Worm (Caenorhabditis elegans) whole organism, L2 larva: Measurements from ENCODE around the gene jip-1.
"Not testable (repeated sequence)": the region's sequence is repeated elsewhere in the genome, so short reads cannot be mapped to it uniquely, and the experiment has no call there.

Experiments used
- C34F6.9 ChIP-seq: fragments of 150-350 bp; optimal IDR thresholded peaks from 2 replicates; lab custom pipeline; 2014; ENCODE audit warnings: missing biosample characterization, missing genetic modification characterization
- F13H6.1 ChIP-seq: sonication (generic microtip); optimal IDR thresholded peaks from 2 replicates; lab custom pipeline; 2016; ENCODE audit warnings: missing genetic modification characterization, missing compliant biosample characterization
- R02D3.7 ChIP-seq: fragments of 150-350 bp; optimal IDR thresholded peaks from 2 replicates; lab custom pipeline; 2014; ENCODE audit warnings: missing biosample characterization, missing genetic modification characterization
- Y55F3AM.14 ChIP-seq: fragments of 200-800 bp; sonication (Bioruptor generic); optimal IDR thresholded peaks from 2 replicates; lab custom pipeline; 2018; ENCODE audit warnings: mild to moderate bottlenecking, missing genetic modification characterization, missing compliant biosample characterization
- ZK546.5 ChIP-seq: sonication (generic microtip); optimal IDR thresholded peaks from 2 replicates; lab custom pipeline; 2017; ENCODE audit warnings: missing biosample characterization, missing genetic modification characterization
- alr-1 ChIP-seq: fragments of 150-350 bp; optimal IDR thresholded peaks from 2 replicates; lab custom pipeline; 2014; ENCODE audit warnings: missing biosample characterization, missing genetic modification characterization
- aly-2 ChIP-seq: fragments of 150-350 bp; optimal IDR thresholded peaks from 2 replicates; lab custom pipeline; 2014; ENCODE audit warnings: missing biosample characterization, missing genetic modification characterization
- ama-1 ChIP-seq: fragments of 150-350 bp; optimal IDR thresholded peaks from 2 replicates; lab custom pipeline; 2018; ENCODE audit warnings: inconsistent platforms
- blmp-1 ChIP-seq: sonication (generic microtip); optimal IDR thresholded peaks from 2 replicates; lab custom pipeline; 2017; ENCODE audit warnings: missing genetic modification characterization, mild to moderate bottlenecking, missing compliant biosample characterization, antibody characterized with exemption, moderate library complexity; ENCODE audit not compliant: insufficient read depth
- ceh-16 ChIP-seq: fragments of 150-350 bp; optimal IDR thresholded peaks from 2 replicates; lab custom pipeline; 2014; ENCODE audit warnings: missing biosample characterization, missing genetic modification characterization
- egl-27 ChIP-seq: sonication (generic microtip); optimal IDR thresholded peaks from 3 replicates; lab custom pipeline; 2017; ENCODE audit warnings: missing biosample characterization, missing genetic modification reagents, missing genetic modification characterization
- elt-1 ChIP-seq: fragments of 150-350 bp; optimal IDR thresholded peaks from 2 replicates; lab custom pipeline; 2014; ENCODE audit warnings: missing biosample characterization, missing genetic modification characterization
- elt-3 ChIP-seq: sonication (generic microtip); optimal IDR thresholded peaks from 2 replicates; lab custom pipeline; 2017; ENCODE audit warnings: missing biosample characterization, missing genetic modification characterization
- gmeb-1 ChIP-seq: fragments of 150-350 bp; optimal IDR thresholded peaks from 2 replicates; lab custom pipeline; 2014; ENCODE audit warnings: missing biosample characterization, missing genetic modification characterization
- lsy-2 ChIP-seq, 2 experiments: fragments of 150-350 bp in 1 of 2; sonication (generic microtip) in 1 of 2; optimal IDR thresholded peaks; 2 replicates each; lab custom pipeline; 2014 to 2017; ENCODE audit warnings: missing biosample characterization in 2 of 2, missing genetic modification characterization in 2 of 2
- mab-5 ChIP-seq: fragments of 150-350 bp; optimal IDR thresholded peaks from 2 replicates; lab custom pipeline; 2014; ENCODE audit warnings: missing biosample characterization, missing genetic modification characterization
- mdl-1 ChIP-seq, 2 experiments: fragments of 150-350 bp in 1 of 2; sonication (generic microtip) in 1 of 2; optimal IDR thresholded peaks; 2 replicates each; lab custom pipeline; 2017; ENCODE audit warnings: missing biosample characterization in 2 of 2, missing genetic modification characterization in 2 of 2
- nhr-10 ChIP-seq: sonication (generic microtip); optimal IDR thresholded peaks from 2 replicates; lab custom pipeline; 2017; ENCODE audit warnings: missing biosample characterization, missing genetic modification characterization
- nhr-11 ChIP-seq: fragments of 150-350 bp; optimal IDR thresholded peaks from 2 replicates; lab custom pipeline; 2014; ENCODE audit warnings: missing biosample characterization, missing genetic modification characterization
- nhr-12 ChIP-seq: fragments of 150-350 bp; optimal IDR thresholded peaks from 2 replicates; lab custom pipeline; 2014; ENCODE audit warnings: missing biosample characterization, missing genetic modification characterization
- nhr-23 ChIP-seq: fragments of 150-350 bp; optimal IDR thresholded peaks from 2 replicates; lab custom pipeline; 2014; ENCODE audit warnings: missing biosample characterization, missing genetic modification reagents, missing genetic modification characterization
- nhr-237 ChIP-seq: fragments of 150-350 bp; optimal IDR thresholded peaks from 2 replicates; lab custom pipeline; 2014; ENCODE audit warnings: missing biosample characterization, missing genetic modification characterization
- nhr-25 ChIP-seq: fragments of 150-350 bp; sonication (generic microtip); optimal IDR thresholded peaks from 3 replicates; lab custom pipeline; 2014; ENCODE audit warnings: missing biosample characterization, missing genetic modification characterization
- nhr-6 ChIP-seq: fragments of 150-350 bp; optimal IDR thresholded peaks from 2 replicates; lab custom pipeline; 2014; ENCODE audit warnings: missing biosample characterization, missing genetic modification characterization
- nhr-77 ChIP-seq: fragments of 150-350 bp; optimal IDR thresholded peaks from 2 replicates; lab custom pipeline; 2014; ENCODE audit warnings: missing biosample characterization, missing genetic modification characterization
- peb-1 ChIP-seq: fragments of 150-350 bp; optimal IDR thresholded peaks from 2 replicates; lab custom pipeline; 2014; ENCODE audit warnings: missing biosample characterization, missing genetic modification characterization
- sem-4 ChIP-seq: fragments of 150-350 bp; optimal IDR thresholded peaks from 2 replicates; lab custom pipeline; 2014; ENCODE audit warnings: missing biosample characterization, missing genetic modification reagents, missing genetic modification characterization
- sma-3 ChIP-seq: sonication (generic microtip); optimal IDR thresholded peaks from 2 replicates; lab custom pipeline; 2016; ENCODE audit warnings: missing genetic modification reagents, missing genetic modification characterization, missing compliant biosample characterization
- sma-9 ChIP-seq, 2 experiments: fragments of 150-350 bp in 1 of 2; sonication (generic microtip) in 1 of 2; optimal IDR thresholded peaks; 2 replicates each; lab custom pipeline; 2014 to 2016; ENCODE audit warnings: missing genetic modification characterization in 2 of 2, mild to moderate bottlenecking in 1 of 2, missing biosample characterization in 1 of 2, missing compliant biosample characterization in 1 of 2, missing genetic modification reagents in 1 of 2, moderate library complexity in 1 of 2
- snpc-4 ChIP-seq: fragments of 150-350 bp; optimal IDR thresholded peaks from 2 replicates; lab custom pipeline; 2014; ENCODE audit warnings: missing biosample characterization, missing genetic modification characterization
- unc-39 ChIP-seq: fragments of 150-350 bp; optimal IDR thresholded peaks from 2 replicates; lab custom pipeline; 2014; ENCODE audit warnings: missing biosample characterization, missing genetic modification characterization
- unc-55 ChIP-seq: fragments of 150-350 bp; sonication (generic microtip); optimal IDR thresholded peaks from 3 replicates; lab custom pipeline; 2014; ENCODE audit warnings: missing biosample characterization, missing genetic modification reagents, missing genetic modification characterization
- unc-62 ChIP-seq: fragments of 150-350 bp; optimal IDR thresholded peaks from 2 replicates; lab custom pipeline; 2014; ENCODE audit warnings: missing biosample characterization, missing genetic modification reagents, missing genetic modification characterization
- zag-1 ChIP-seq: fragments of 150-350 bp; optimal IDR thresholded peaks from 2 replicates; lab custom pipeline; 2014; ENCODE audit warnings: missing biosample characterization, missing genetic modification characterization
- ztf-1 ChIP-seq: fragments of 200-800 bp; sonication (Bioruptor generic); conservative IDR thresholded peaks from 2 replicates; pipeline ENCODE4 v1.3.6; 2022; ENCODE audit warnings: missing genetic modification characterization, missing compliant biosample characterization
- ztf-11 ChIP-seq: sonication (generic microtip); optimal IDR thresholded peaks from 2 replicates; lab custom pipeline; 2017; ENCODE audit warnings: missing biosample characterization, missing genetic modification characterization
- ztf-4 ChIP-seq: fragments of 150-350 bp; optimal IDR thresholded peaks from 2 replicates; lab custom pipeline; 2014; ENCODE audit warnings: missing biosample characterization, missing genetic modification characterization

jip-1 gene

DNA sequence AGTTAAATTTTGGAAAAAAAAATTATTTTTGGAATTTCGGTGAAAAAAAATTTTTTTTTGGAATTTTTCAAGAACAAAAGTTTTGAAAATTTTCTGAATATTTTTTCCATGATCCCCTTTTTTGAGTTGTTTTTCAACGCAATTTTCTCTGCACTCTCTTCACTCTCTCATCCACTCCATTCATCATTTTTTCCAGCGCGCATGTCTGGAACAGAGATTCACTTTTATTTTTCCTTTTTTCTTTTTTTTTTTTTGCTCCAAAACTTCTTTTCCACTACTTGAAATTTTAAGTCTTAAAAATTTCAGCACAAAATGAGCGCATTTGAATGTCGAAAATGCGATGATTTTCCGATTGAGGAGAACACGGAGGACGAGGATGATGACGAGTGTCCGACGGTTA is at the start of gene jip-1:
jip-1 (plus strand) TSS at position 301 of the 400 bp plus-strand sequence.
- no peak for TF ChIP-seq nhr-77
- no peak for TF ChIP-seq ztf-11 (tag; lab: Kevin White, UChicago)
- no peak for TF ChIP-seq mab-5
- TF ChIP-seq ztf-1 (GFP tag; lab: Robert Waterston, UW), result no peak
- TF ChIP-seq sma-9 (GFP tag; optimal IDR thresholded peaks at IDR 0.05; lab: Kevin White, UChicago), result no peak
- no peak for TF ChIP-seq sma-9 (tag; optimal IDR thresholded peaks at IDR 0.05; lab: Kevin White, UChicago)
- TF ChIP-seq elt-1, result no peak
- TF ChIP-seq nhr-12 (tag; lab: Kevin White, UChicago), result no peak

DNA sequence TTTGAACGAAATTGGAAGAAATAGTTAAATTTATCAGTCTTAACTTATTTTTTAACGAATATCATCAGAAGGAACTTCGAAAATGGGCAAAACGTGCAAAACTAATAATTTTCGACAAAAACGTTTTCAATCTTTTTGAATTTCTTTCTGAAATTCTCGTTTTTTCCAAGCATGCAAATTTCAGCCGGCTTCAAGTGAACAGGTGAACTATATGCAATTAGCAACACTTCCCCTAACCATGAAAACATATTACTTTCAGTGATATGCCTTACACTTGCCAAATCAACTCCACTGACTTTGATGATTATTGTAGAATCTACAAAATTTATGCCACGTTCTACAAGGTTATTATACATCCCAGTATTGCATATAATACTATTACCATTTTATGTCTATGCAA is 48.4 kb upstream of the jip-1 start, which contains the start of gene srz-63:
srz-63 (plus strand) TSS at position 301 of the 400 bp plus-strand sequence.
- not testable (repeated sequence) for TF ChIP-seq sem-4, gmeb-1, alr-1 (tag; lab: Kevin White, UChicago)
- TF ChIP-seq, all 48 proteins: peak for 0; not testable (repeated sequence) for 48

DNA sequence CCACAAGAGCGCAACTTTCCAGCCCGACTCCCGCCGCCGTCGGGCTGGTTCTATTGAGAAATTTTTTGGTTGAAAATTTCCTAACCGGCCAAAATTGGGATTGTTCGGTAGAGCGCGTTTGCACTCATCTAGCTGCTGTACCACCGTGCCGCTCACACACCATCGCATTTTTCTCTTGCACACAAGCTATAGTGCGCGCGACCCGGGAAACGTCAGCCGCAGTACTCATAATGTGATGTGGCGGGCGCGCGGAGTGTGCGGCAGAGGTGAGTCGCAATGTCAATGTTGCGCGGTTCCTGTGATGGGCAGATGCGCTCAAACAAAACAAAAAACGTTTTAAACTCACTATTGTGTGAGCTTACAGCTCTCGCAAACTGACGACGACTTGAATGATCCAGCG is 41.8 kb upstream of the jip-1 start:
- TF ChIP-seq aly-2 (tag; lab: Kevin White, UChicago) (no peak), gmeb-1 (tag; lab: Kevin White, UChicago) (no peak), zag-1 (tag; lab: Kevin White, UChicago) (no peak), sma-3 (GFP tag; lab: Kevin White, UChicago) (no peak), unc-39 (tag; lab: Kevin White, UChicago) (no peak), nhr-12 (tag; lab: Kevin White, UChicago) (no peak), mab-5 (no peak), nhr-237 (no peak), peb-1 (no peak), nhr-25 (tag; lab: Kevin White, UChicago) (no peak), unc-55 (GFP tag; lab: Kevin White, UChicago) (no peak), ztf-11 (tag; lab: Kevin White, UChicago) (no peak), nhr-6 (tag; lab: Kevin White, UChicago) (no peak), nhr-11 (tag; lab: Kevin White, UChicago) (no peak), nhr-77 (no peak), elt-3 (no peak), sem-4 (tag; lab: Kevin White, UChicago) (no peak), nhr-10 (no peak)
- TF ChIP-seq, all 48 proteins: peak for 0

DNA sequence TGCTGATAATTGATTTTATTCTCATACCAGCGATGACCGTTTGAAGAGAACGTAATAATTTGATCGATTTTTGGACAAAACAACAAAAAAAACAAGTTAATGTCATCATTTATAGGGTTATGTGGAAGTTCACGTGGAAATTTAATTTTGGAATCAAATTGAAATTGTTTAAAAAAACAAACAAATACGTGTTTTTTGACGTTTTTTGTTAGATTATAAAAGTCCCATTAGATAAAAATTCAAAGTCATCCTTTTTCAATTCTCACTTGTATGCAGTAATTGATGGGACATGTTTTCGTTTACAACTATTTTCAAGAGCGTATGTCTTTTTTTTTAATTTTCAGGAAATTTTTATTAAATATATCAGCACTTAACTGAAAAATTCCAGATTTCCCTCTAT is 41.3 kb upstream of the jip-1 start, which contains the start of the genes Y57G7A.6 and Y57G7A.3:
Y57G7A.6 (minus strand) TSS at position 101 of the 400 bp plus-strand sequence.
Y57G7A.3 (plus strand) TSS at position 269 of the 400 bp plus-strand sequence.
- TF ChIP-seq unc-39 (tag; lab: Kevin White, UChicago) (no peak), lsy-2 (tag; optimal IDR thresholded peaks at IDR 0.05; lab: Kevin White, UChicago) (no peak), nhr-25 (tag; lab: Kevin White, UChicago) (no peak), sem-4 (tag; lab: Kevin White, UChicago) (no peak), snpc-4 (tag; lab: Kevin White, UChicago) (no peak)

DNA sequence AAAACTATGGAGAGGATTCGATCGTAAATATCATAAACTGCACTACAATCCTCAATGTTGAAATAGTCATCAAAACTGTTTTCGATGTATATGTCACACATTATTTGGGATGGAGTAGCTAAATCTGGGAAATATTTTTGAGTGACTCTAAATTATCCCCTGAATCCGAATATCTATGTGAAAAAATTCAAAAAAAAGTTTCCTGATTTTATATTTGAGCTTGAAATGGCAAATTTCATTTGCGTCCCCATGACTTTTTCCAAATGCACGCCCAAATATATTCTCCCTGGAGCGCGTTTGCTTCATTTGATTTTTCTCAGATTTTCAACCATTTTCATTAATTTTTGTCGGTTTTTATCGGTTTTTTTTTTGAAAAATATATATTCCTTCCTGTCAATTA is 33.6 kb upstream of the jip-1 start, which contains the start of gene srz-64:
srz-64 (minus strand) TSS at position 101 of the 400 bp plus-strand sequence.
- TF ChIP-seq blmp-1 (tag; lab: Kevin White, UChicago) (no peak), ZK546.5 (tag; lab: Kevin White, UChicago) (no peak), snpc-4 (tag; lab: Kevin White, UChicago) (no peak), ama-1 (lab: Kevin White, UChicago) (no peak), C34F6.9 (tag; lab: Kevin White, UChicago) (no peak), egl-27 (tag; lab: Kevin White, UChicago) (no peak), nhr-23 (tag; lab: Kevin White, UChicago) (no peak)

DNA sequence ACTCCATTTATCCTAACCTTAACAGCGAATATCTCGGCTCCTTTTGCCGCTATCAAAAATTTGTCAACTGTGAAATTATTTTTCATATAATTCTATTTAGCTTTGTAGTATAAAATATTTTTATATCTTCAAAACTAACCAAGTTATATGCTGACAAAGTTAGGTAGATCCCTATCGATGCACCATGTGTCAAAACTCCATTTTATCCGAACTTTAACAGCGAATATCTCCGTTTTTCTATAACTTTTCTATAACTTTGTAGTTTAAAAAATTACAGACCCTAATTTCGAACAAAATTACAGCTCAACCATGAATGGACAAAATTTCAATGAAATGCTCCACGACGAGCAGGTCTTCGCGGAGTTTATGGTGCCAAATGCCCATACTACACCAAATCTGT is 31.0 kb upstream of the jip-1 start, which contains the start of gene Y57G7A.2:
Y57G7A.2 (plus strand) TSS at position 301 of the 400 bp plus-strand sequence.
- no peak for TF ChIP-seq nhr-6 (tag; lab: Kevin White, UChicago)
- no peak for TF ChIP-seq snpc-4 (tag; lab: Kevin White, UChicago)
- TF ChIP-seq sem-4 (tag; lab: Kevin White, UChicago), result no peak
- TF ChIP-seq egl-27 (tag; lab: Kevin White, UChicago), result no peak
- TF ChIP-seq ceh-16 (tag; lab: Kevin White, UChicago), result no peak
- TF ChIP-seq ztf-4 (tag; lab: Kevin White, UChicago), result no peak
- no peak for TF ChIP-seq mdl-1 (tag; optimal IDR thresholded peaks at IDR 0.05; lab: Kevin White, UChicago)
- no peak for TF ChIP-seq ztf-11 (tag; lab: Kevin White, UChicago)
- no peak for TF ChIP-seq nhr-237
- no peak for TF ChIP-seq R02D3.7 (tag; lab: Kevin White, UChicago)
- TF ChIP-seq F13H6.1, result no peak
- TF ChIP-seq unc-62 (GFP tag; lab: Kevin White, UChicago), result no peak
- no peak for TF ChIP-seq nhr-25 (tag; lab: Kevin White, UChicago)
- TF ChIP-seq mab-5, result no peak
- no peak for TF ChIP-seq Y55F3AM.14 (GFP tag; lab: Kevin White, UChicago)
- no peak for TF ChIP-seq gmeb-1 (tag; lab: Kevin White, UChicago)
